Fruit fly (Drosophila melanogaster) whole organism, embryonic: ENCODE results near the gene CG10298.

ENCODE experiments used
- Atf-2 ChIP-seq: fragments of 200-800 bp; sonication (Bioruptor generic); optimal IDR thresholded peaks from 2 replicates; lab custom pipeline; 2016; ENCODE audit warnings: missing biosample characterization, missing genetic modification characterization
- Awh ChIP-seq: fragments of 200-800 bp; sonication (Bioruptor generic); IDR thresholded peaks from 2 replicates; pipeline ENCODE4, ENCODE4 v1.3.6; 2022; ENCODE audit warnings: missing biosample characterization, missing genetic modification characterization
- CG10959 ChIP-seq: fragments of 200-800 bp; sonication (Bioruptor generic); IDR thresholded peaks from 2 replicates; pipeline ENCODE4 v1.3.6; 2022; ENCODE audit warnings: missing biosample characterization, missing genetic modification characterization
- CG11456 ChIP-seq: fragments of 200-800 bp; sonication (Bioruptor generic); IDR thresholded peaks from 3 replicates; pipeline ENCODE4 v1.3.6; 2022; ENCODE audit warnings: missing biosample characterization, missing genetic modification characterization
- CG11504 ChIP-seq: fragments of 200-800 bp; sonication (Bioruptor generic); optimal IDR thresholded peaks from 3 replicates; lab custom pipeline; 2019; ENCODE audit warnings: missing biosample characterization, mild to moderate bottlenecking, missing genetic modification characterization, moderate library complexity
- CG12071 ChIP-seq: fragments of 200-800 bp; sonication (Bioruptor generic); optimal IDR thresholded peaks from 3 replicates; lab custom pipeline; 2018; ENCODE audit warnings: missing biosample characterization, mild to moderate bottlenecking, missing genetic modification characterization
- CG13424 ChIP-seq: fragments of 200-800 bp; sonication (Bioruptor generic); optimal IDR thresholded peaks from 2 replicates; lab custom pipeline; 2019; ENCODE audit warnings: missing biosample characterization, mild to moderate bottlenecking, missing genetic modification characterization, moderate library complexity
- CG13894 ChIP-seq: fragments of 200-800 bp; sonication (Bioruptor generic); optimal IDR thresholded peaks from 3 replicates; lab custom pipeline; 2018; ENCODE audit warnings: missing biosample characterization, mild to moderate bottlenecking, missing genetic modification characterization, moderate library complexity
- CG1602 ChIP-seq: fragments of 200-800 bp; sonication (Bioruptor generic); optimal IDR thresholded peaks from 3 replicates; lab custom pipeline; 2016; ENCODE audit warnings: missing biosample characterization, missing genetic modification characterization
- CG17802 ChIP-seq: fragments of 200-800 bp; sonication (Bioruptor generic); optimal IDR thresholded peaks from 2 replicates; lab custom pipeline; 2018; ENCODE audit warnings: missing biosample characterization, mild to moderate bottlenecking, missing genetic modification characterization, moderate library complexity
- CG2712 ChIP-seq: fragments of 200-800 bp; optimal IDR thresholded peaks from 3 replicates; lab custom pipeline; 2019; ENCODE audit warnings: missing biosample characterization, mild to moderate bottlenecking, missing genetic modification characterization, moderate library complexity
- CG30403 ChIP-seq: fragments of 200-800 bp; sonication (Bioruptor generic); optimal IDR thresholded peaks from 3 replicates; lab custom pipeline; 2016; ENCODE audit warnings: missing biosample characterization, missing genetic modification characterization
- CG31441 ChIP-seq: fragments of 200-800 bp; sonication (Bioruptor generic); IDR thresholded peaks from 2 replicates; pipeline ENCODE4 v1.3.6; 2022; ENCODE audit warnings: missing biosample characterization, missing genetic modification characterization
- CG3163 ChIP-seq: fragments of 200-800 bp; sonication (Bioruptor generic); optimal IDR thresholded peaks from 3 replicates; lab custom pipeline; 2016; ENCODE audit warnings: missing biosample characterization, missing genetic modification characterization
- CG3838 ChIP-seq: fragments of 200-800 bp; sonication (Bioruptor generic); optimal IDR thresholded peaks from 3 replicates; lab custom pipeline; 2016; ENCODE audit warnings: missing biosample characterization, missing genetic modification characterization
- CG5953 ChIP-seq: fragments of 200-800 bp; sonication (Bioruptor generic); IDR thresholded peaks from 2 replicates; pipeline ENCODE4 v1.3.6; 2022; ENCODE audit warnings: missing biosample characterization, missing genetic modification characterization
- CG6654 ChIP-seq: fragments of 200-800 bp; sonication (Bioruptor generic); optimal IDR thresholded peaks from 2 replicates; lab custom pipeline; 2017; ENCODE audit warnings: missing biosample characterization, mild to moderate bottlenecking, missing genetic modification characterization
- D19A ChIP-seq: fragments of 200-800 bp; optimal IDR thresholded peaks from 3 replicates; lab custom pipeline; 2019; ENCODE audit warnings: missing biosample characterization, mild to moderate bottlenecking, missing genetic modification characterization, moderate library complexity
- Dek ChIP-seq: fragments of 200-800 bp; sonication (Bioruptor generic); optimal IDR thresholded peaks from 3 replicates; lab custom pipeline; 2019; ENCODE audit warnings: missing biosample characterization, mild to moderate bottlenecking, missing genetic modification characterization, moderate library complexity
- Drgx ChIP-seq: fragments of 200-800 bp; sonication (Bioruptor generic); IDR thresholded peaks from 2 replicates; pipeline ENCODE4 v1.3.6; 2022; ENCODE audit warnings: missing biosample characterization, missing genetic modification characterization
- Fer3 ChIP-seq: fragments of 200-800 bp; sonication (Bioruptor generic); optimal IDR thresholded peaks from 2 replicates; lab custom pipeline; 2018; ENCODE audit warnings: missing biosample characterization, mild to moderate bottlenecking, missing genetic modification characterization, moderate library complexity
- Gug ChIP-seq: fragments of 200-800 bp; sonication (Bioruptor generic); IDR thresholded peaks from 4 replicates; pipeline ENCODE4 v1.3.6; 2022; ENCODE audit warnings: missing biosample characterization, missing genetic modification characterization
- Jarid2 ChIP-seq: fragments of 200-800 bp; sonication (Bioruptor generic); optimal IDR thresholded peaks from 3 replicates; lab custom pipeline; 2017; ENCODE audit warnings: mild to moderate bottlenecking, missing biosample characterization, missing genetic modification reagents, missing genetic modification characterization
- MBD-R2 ChIP-seq: fragments of 200-800 bp; sonication (Bioruptor generic); IDR thresholded peaks from 2 replicates; pipeline ENCODE4 v1.3.6; 2022; ENCODE audit warnings: missing biosample characterization, missing genetic modification characterization
- Nf-YC ChIP-seq: fragments of 200-800 bp; optimal IDR thresholded peaks from 3 replicates; lab custom pipeline; 2019; ENCODE audit warnings: missing biosample characterization, mild to moderate bottlenecking, missing genetic modification characterization, moderate library complexity
- Optix ChIP-seq: fragments of 200-800 bp; sonication (Bioruptor generic); IDR thresholded peaks from 3 replicates; pipeline ENCODE4 v1.3.6; 2022; ENCODE audit warnings: missing biosample characterization, missing genetic modification characterization
- Ptx1 ChIP-seq: fragments of 200-800 bp; sonication (Bioruptor generic); IDR thresholded peaks from 2 replicates; pipeline ENCODE4 v1.3.6; 2022; ENCODE audit warnings: missing biosample characterization, missing genetic modification characterization
- Sox102F ChIP-seq: fragments of 200-800 bp; sonication (Bioruptor generic); optimal IDR thresholded peaks from 2 replicates; lab custom pipeline; 2018; ENCODE audit warnings: missing biosample characterization, mild to moderate bottlenecking, missing genetic modification characterization, moderate library complexity
- Tbp ChIP-seq: fragments of >200 bp; optimal IDR thresholded peaks from 2 replicates; lab custom pipeline; 2018; ENCODE audit warnings: missing biosample characterization, missing genetic modification characterization
- Xrp1 ChIP-seq: fragments of 200-800 bp; sonication (Bioruptor generic); IDR thresholded peaks from 2 replicates; pipeline ENCODE4 v1.3.6; 2022; ENCODE audit warnings: missing biosample characterization, missing genetic modification characterization
- ase ChIP-seq: fragments of 200-800 bp; sonication (Bioruptor generic); IDR thresholded peaks from 3 replicates; pipeline ENCODE4 v1.3.6; 2022; ENCODE audit warnings: missing biosample characterization, missing genetic modification characterization
- bbx ChIP-seq: fragments of 200-800 bp; sonication (Bioruptor generic); IDR thresholded peaks from 2 replicates; pipeline ENCODE4 v1.3.6; 2022; ENCODE audit warnings: missing biosample characterization, missing genetic modification characterization; ENCODE audit not compliant: partially characterized antibody
- ci ChIP-seq: fragments of 200-800 bp; sonication (Bioruptor generic); IDR thresholded peaks from 3 replicates; pipeline ENCODE4 v1.3.6; 2022; ENCODE audit warnings: missing biosample characterization, missing genetic modification characterization
- danr ChIP-seq: fragments of 200-800 bp; sonication (Bioruptor generic); IDR thresholded peaks from 2 replicates; pipeline ENCODE4 v1.3.6; 2022; ENCODE audit warnings: missing biosample characterization, missing genetic modification characterization
- dmrt99B ChIP-seq: fragments of 200-800 bp; sonication (Bioruptor generic); optimal IDR thresholded peaks from 2 replicates; lab custom pipeline; 2018; ENCODE audit warnings: missing biosample characterization, mild to moderate bottlenecking, missing genetic modification characterization, moderate library complexity
- emc ChIP-seq: fragments of 200-800 bp; sonication (Bioruptor generic); optimal IDR thresholded peaks from 2 replicates; lab custom pipeline; 2016; ENCODE audit warnings: missing biosample characterization, missing genetic modification characterization
- fd3F ChIP-seq: fragments of 200-800 bp; sonication (Bioruptor generic); optimal IDR thresholded peaks from 2 replicates; lab custom pipeline; 2018; ENCODE audit warnings: missing biosample characterization, mild to moderate bottlenecking, missing genetic modification characterization, moderate library complexity
- fd96Cb ChIP-seq: fragments of 200-800 bp; sonication (Bioruptor generic); optimal IDR thresholded peaks from 2 replicates; lab custom pipeline; 2018; ENCODE audit warnings: missing biosample characterization, mild to moderate bottlenecking, missing genetic modification characterization, moderate library complexity
- fu2 ChIP-seq: fragments of 200-800 bp; sonication (Bioruptor generic); optimal IDR thresholded peaks from 2 replicates; lab custom pipeline; 2016; ENCODE audit warnings: missing biosample characterization, missing genetic modification characterization
- grau ChIP-seq: fragments of 200-800 bp; optimal IDR thresholded peaks from 3 replicates; lab custom pipeline; 2019; ENCODE audit warnings: missing biosample characterization, mild to moderate bottlenecking, missing genetic modification characterization, moderate library complexity
- gt ChIP-seq: fragments of 200-800 bp; sonication (Bioruptor generic); IDR thresholded peaks from 2 replicates; pipeline ENCODE4 v1.3.6; 2022; ENCODE audit warnings: missing biosample characterization, missing genetic modification characterization
- knrl ChIP-seq: fragments of 200-800 bp; sonication (Bioruptor generic); IDR thresholded peaks from 3 replicates; pipeline ENCODE4 v1.3.6; 2022; ENCODE audit warnings: missing biosample characterization, missing genetic modification characterization; ENCODE audit not compliant: partially characterized antibody
- oc ChIP-seq: fragments of 200-800 bp; sonication (Bioruptor generic); optimal IDR thresholded peaks from 2 replicates; lab custom pipeline; 2018; ENCODE audit warnings: missing biosample characterization, mild to moderate bottlenecking, missing genetic modification characterization, moderate library complexity
- otp ChIP-seq: fragments of 200-800 bp; sonication (Bioruptor generic); IDR thresholded peaks from 3 replicates; pipeline ENCODE4, ENCODE4 v1.3.6; 2022; ENCODE audit warnings: missing biosample characterization, missing genetic modification characterization
- phol ChIP-seq: fragments of 200-800 bp; sonication (Bioruptor generic); optimal IDR thresholded peaks from 3 replicates; lab custom pipeline; 2018; ENCODE audit warnings: missing biosample characterization, mild to moderate bottlenecking, missing genetic modification characterization, moderate library complexity
- pnt ChIP-seq: fragments of 200-800 bp; sonication (Bioruptor generic); optimal IDR thresholded peaks from 3 replicates; lab custom pipeline; 2016; ENCODE audit warnings: missing biosample characterization, missing genetic modification characterization
- prd ChIP-seq, 3 experiments: fragments of >200 bp in 2 of 3; fragments of 200-800 bp in 1 of 3; sonication (Bioruptor generic) in 1 of 3; optimal IDR thresholded peaks in 2 of 3; IDR thresholded peaks in 1 of 3; 2 replicates in 2 of 3; 3 replicates in 1 of 3; pipeline versions ENCODE4 v1.3.6 to Lab custom; 2017 to 2022; ENCODE audit warnings: missing biosample characterization in 1 of 3, missing genetic modification characterization in 1 of 3
- sna ChIP-seq: fragments of 200-800 bp; sonication (Bioruptor generic); IDR thresholded peaks from 2 replicates; pipeline ENCODE4 v1.3.6; 2022; ENCODE audit warnings: missing biosample characterization, missing genetic modification characterization; ENCODE audit not compliant: partially characterized antibody
- ssp ChIP-seq: fragments of 200-800 bp; sonication (Bioruptor generic); IDR thresholded peaks from 2 replicates; pipeline ENCODE4 v1.3.6; 2022; ENCODE audit warnings: missing biosample characterization, missing genetic modification characterization
- sug ChIP-seq: fragments of 200-800 bp; optimal IDR thresholded peaks from 2 replicates; lab custom pipeline; 2019; ENCODE audit warnings: missing biosample characterization, mild to moderate bottlenecking, missing genetic modification characterization, moderate library complexity

Gene CG10298

DNA sequence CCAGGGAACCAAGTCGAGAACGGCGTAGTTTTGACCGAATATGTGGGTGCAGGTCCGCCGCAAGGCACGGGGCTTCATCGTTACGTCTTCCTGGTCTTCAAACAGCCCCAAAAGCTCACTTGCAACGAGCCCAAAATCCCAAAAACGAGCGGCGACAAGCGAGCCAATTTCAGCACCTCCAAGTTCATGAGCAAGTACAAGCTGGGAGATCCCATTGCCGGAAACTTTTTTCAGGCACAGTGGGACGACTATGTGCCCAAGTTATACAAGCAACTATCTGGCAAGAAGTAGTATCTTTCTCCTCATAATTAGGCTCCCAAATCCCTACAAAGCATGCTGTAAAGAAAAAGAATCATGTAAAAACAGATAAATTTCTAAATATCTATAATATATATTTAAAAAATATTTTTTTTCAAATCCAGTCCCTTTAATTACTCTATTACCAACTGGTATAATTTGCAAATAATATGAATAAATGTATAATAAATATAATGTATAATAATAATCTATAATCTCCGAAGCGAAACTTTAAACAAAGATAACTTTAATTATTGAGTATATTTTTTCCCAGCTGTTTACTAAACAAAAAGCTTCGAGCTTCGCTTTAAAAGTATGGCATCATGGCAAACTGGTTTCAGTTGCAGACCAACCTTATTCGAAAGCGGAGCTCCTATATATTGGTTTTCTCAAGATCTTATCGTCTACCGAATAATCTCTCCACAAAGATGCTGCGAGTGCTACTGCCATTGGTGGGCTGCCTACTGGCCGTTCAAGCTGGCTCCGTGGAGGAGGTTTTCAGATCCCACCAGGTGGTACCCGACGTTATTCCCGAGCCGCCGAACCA is 816 bp downstream of the CG10298 start, which contains the start of gene CG17919 (continued):
- TF ChIP-seq Fer3 (tag; lab: Kevin White, UChicago): no peak
- no peak for TF ChIP-seq CG12071 (GFP tag; lab: Kevin White, UChicago)
- TF ChIP-seq Sox102F: peak; percentile 6
- no peak for TF ChIP-seq danr
- peak; percentile 38 for TF ChIP-seq CG11504 (tag; lab: Kevin White, UChicago)
- TF ChIP-seq Drgx: 0 out of 2 replicates have a peak, but pooled peaks have one; percentile 9
- TF ChIP-seq Xrp1 (GFP tag; lab: Robert Waterston, UW): no peak
- TF ChIP-seq prd (optimal IDR thresholded peaks at IDR 0.05; lab: Kevin White, UChicago): no peak
- TF ChIP-seq prd (GFP tag; IDR thresholded peaks at IDR 0.05; lab: Robert Waterston, UW): no peak
- TF ChIP-seq bbx (GFP tag; lab: Robert Waterston, UW): no peak
- peak; percentile 7 for TF ChIP-seq CG13894
- peak; percentile 15 for TF ChIP-seq Nf-YC (tag; lab: Kevin White, UChicago)
- TF ChIP-seq oc (tag; lab: Kevin White, UChicago): peak; percentile 35
- TF ChIP-seq Ptx1: no peak
- TF ChIP-seq dmrt99B (tag; lab: Kevin White, UChicago): peak; percentile 37
- TF ChIP-seq CG11456: no peak
- peak; percentile 31; the same call in 1 of the 2 replicates for TF ChIP-seq CG31441 (GFP tag; lab: Robert Waterston, UW)
- TF ChIP-seq emc (GFP tag; lab: Kevin White, UChicago): no peak
- TF ChIP-seq Jarid2 (GFP tag; lab: Kevin White, UChicago): peak; percentile 36
- no peak for TF ChIP-seq pnt (GFP tag; lab: Kevin White, UChicago)
- no peak for TF ChIP-seq Atf-2 (GFP tag; lab: Kevin White, UChicago)
- TF ChIP-seq grau (tag; lab: Kevin White, UChicago): peak; percentile 10
- no peak for TF ChIP-seq CG5953 (GFP tag; lab: Robert Waterston, UW)
- TF ChIP-seq knrl (GFP tag; lab: Robert Waterston, UW): no peak
- TF ChIP-seq CG13424 (tag; lab: Kevin White, UChicago): peak; percentile 20
- TF ChIP-seq Awh (GFP tag; lab: Robert Waterston, UW): no peak
- peak; percentile 9 for TF ChIP-seq CG30403 (GFP tag; lab: Kevin White, UChicago)
- no peak for TF ChIP-seq fd96Cb (tag; lab: Kevin White, UChicago)
- no peak for TF ChIP-seq gt (GFP tag; lab: Robert Waterston, UW)
- TF ChIP-seq CG2712: peak; percentile 18
- no peak for TF ChIP-seq CG6654 (GFP tag; lab: Kevin White, UChicago)
- no peak for TF ChIP-seq fd3F (GFP tag; lab: Kevin White, UChicago)
- peak; percentile 1 for TF ChIP-seq phol (tag; lab: Kevin White, UChicago)

DNA sequence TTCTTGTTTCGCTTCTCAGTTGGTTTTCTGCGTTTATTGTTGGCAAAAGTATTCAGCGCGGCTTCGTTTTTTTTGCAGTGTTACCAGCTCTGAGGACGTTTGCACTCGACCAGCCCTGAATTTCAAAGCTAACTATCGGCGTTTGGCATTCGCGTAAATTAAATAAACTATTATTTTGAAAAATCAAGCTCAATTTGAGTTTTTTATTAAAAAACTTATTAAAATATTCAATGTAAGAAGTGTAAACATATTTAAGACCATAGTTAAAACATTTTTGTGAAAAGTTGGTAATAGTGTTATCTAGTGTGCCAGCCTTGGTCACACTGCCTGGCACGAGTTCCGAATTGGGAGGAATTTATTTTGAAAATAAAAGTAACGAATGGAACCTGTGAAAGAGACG is 3.0 kb downstream of the CG10298 start, which contains the start of the genes SmD2 and CG18048:
Gene SmD2 (minus strand): TSS at position 98 of the 400 bp plus-strand sequence.
Gene CG18048 (plus strand): TSS at position 298 of the 400 bp plus-strand sequence.
- TF ChIP-seq CG17802 (tag; lab: Kevin White, UChicago): no peak
- no peak for TF ChIP-seq fu2 (GFP tag; lab: Kevin White, UChicago)
- no peak for TF ChIP-seq ase (GFP tag; lab: Robert Waterston, UW)
- no peak for TF ChIP-seq Dek (tag; lab: Kevin White, UChicago)
- TF ChIP-seq CG1602 (GFP tag; lab: Kevin White, UChicago): no peak
- peak; percentile 92 for TF ChIP-seq MBD-R2
- TF ChIP-seq Optix (GFP tag; lab: Robert Waterston, UW): no peak
- peak; percentile 40 for TF ChIP-seq sug (tag; lab: Kevin White, UChicago)
- TF ChIP-seq CG3163 (GFP tag; lab: Kevin White, UChicago): no peak
- no peak for TF ChIP-seq CG3838 (GFP tag; lab: Kevin White, UChicago)
- TF ChIP-seq Tbp (GFP tag; lab: Kevin White, UChicago): no peak
- peak; percentile 72 for TF ChIP-seq sna (GFP tag; lab: Robert Waterston, UW)
- TF ChIP-seq ssp: no peak; the same call in 1 of the 2 replicates
- no peak for TF ChIP-seq otp
- TF ChIP-seq danr: no peak
- no peak for TF ChIP-seq ci (GFP tag; lab: Robert Waterston, UW)
- TF ChIP-seq D19A (tag; lab: Kevin White, UChicago): no peak
- TF ChIP-seq CG10959 (GFP tag; lab: Robert Waterston, UW): no peak
- TF ChIP-seq Gug: no peak
